Worm (Caenorhabditis elegans) whole organism, L4 larva: ENCODE measurements around the gene srh-180.

Experiments
- F10B5.3 ChIP-seq: sonication (generic microtip); optimal IDR thresholded peaks from 2 replicates; lab custom pipeline; 2016; ENCODE audit warnings: mild to moderate bottlenecking, missing genetic modification characterization, missing compliant biosample characterization
- F26F4.8 ChIP-seq: fragments of 200-800 bp; sonication (Bioruptor generic); conservative IDR thresholded peaks from 2 replicates; pipeline ENCODE4 v1.3.6; 2022; ENCODE audit warnings: missing genetic modification characterization, missing compliant biosample characterization
- F44E2.7 ChIP-seq: fragments of 200-800 bp; sonication (Bioruptor generic); IDR thresholded peaks from 2 replicates; pipeline ENCODE4 v2.1.2; 2022; ENCODE audit warnings: missing genetic modification characterization, missing compliant biosample characterization
- F49E8.2 ChIP-seq: sonication (generic microtip); optimal IDR thresholded peaks from 2 replicates; lab custom pipeline; 2016; ENCODE audit warnings: missing compliant biosample characterization, mild to moderate bottlenecking, missing genetic modification characterization, borderline replicate concordance
- R02D3.7 ChIP-seq: fragments of 150-350 bp; sonication (generic microtip); optimal IDR thresholded peaks from 3 replicates; lab custom pipeline; 2014; ENCODE audit warnings: missing biosample characterization, missing genetic modification characterization
- T26A8.4 ChIP-seq: fragments of 200-800 bp; sonication (Bioruptor generic); IDR thresholded peaks from 2 replicates; pipeline ENCODE4 v1.3.6; 2022; ENCODE audit warnings: missing genetic modification characterization, missing compliant biosample characterization
- aha-1 ChIP-seq: fragments of 150-350 bp; peaks from one replicate; lab custom pipeline; 2014; ENCODE audit warnings: missing biosample characterization, missing genetic modification characterization
- aly-2 ChIP-seq: sonication (generic microtip); optimal IDR thresholded peaks from 2 replicates; lab custom pipeline; 2018; ENCODE audit warnings: missing biosample characterization, missing genetic modification characterization
- ama-1 ChIP-seq: fragments of 150-350 bp; optimal IDR thresholded peaks from 2 replicates; lab custom pipeline; 2014; ENCODE audit warnings: inconsistent platforms, mixed read lengths
- ceh-28 ChIP-seq: fragments of 150-350 bp; optimal IDR thresholded peaks from 2 replicates; lab custom pipeline; 2014; ENCODE audit warnings: missing biosample characterization, missing genetic modification reagents, missing genetic modification characterization
- ceh-44 ChIP-seq: fragments of 200-800 bp; sonication (Bioruptor generic); IDR thresholded peaks from 2 replicates; pipeline ENCODE4 v1.3.6; 2022; ENCODE audit warnings: missing genetic modification reagents, missing genetic modification characterization, missing compliant biosample characterization
- ceh-82 ChIP-seq: sonication (generic microtip); optimal IDR thresholded peaks from 2 replicates; lab custom pipeline; 2017; ENCODE audit warnings: missing biosample characterization, missing genetic modification characterization
- ces-1 ChIP-seq: fragments of 150-350 bp; sonication (generic microtip); optimal IDR thresholded peaks from 4 replicates; lab custom pipeline; 2014; ENCODE audit warnings: missing biosample characterization, missing genetic modification reagents, missing genetic modification characterization
- cey-2 ChIP-seq: sonication (generic microtip); optimal IDR thresholded peaks from 3 replicates; lab custom pipeline; 2017; ENCODE audit warnings: missing genetic modification characterization, mild to moderate bottlenecking, missing compliant biosample characterization, antibody characterized with exemption, borderline replicate concordance; ENCODE audit not compliant: insufficient read depth
- daf-12 ChIP-seq: fragments of 150-350 bp; optimal IDR thresholded peaks from 2 replicates; lab custom pipeline; 2014; ENCODE audit warnings: missing biosample characterization, missing genetic modification reagents, missing genetic modification characterization
- daf-16 ChIP-seq, 3 experiments: sonication (generic microtip); optimal IDR thresholded peaks; 2 replicates each; lab custom pipeline; 2016 to 2017; ENCODE audit warnings: missing genetic modification characterization in 3 of 3, missing genetic modification reagents in 3 of 3, mild to moderate bottlenecking in 2 of 3, missing compliant biosample characterization in 2 of 3, missing biosample characterization in 1 of 3, moderate library complexity in 1 of 3
- dmd-6 ChIP-seq: fragments of 200-800 bp; sonication (Bioruptor generic); IDR thresholded peaks from 2 replicates; pipeline ENCODE4 v1.3.6; 2022; ENCODE audit warnings: missing genetic modification reagents, missing genetic modification characterization, missing compliant biosample characterization
- dpl-1 ChIP-seq: fragments of 150-350 bp; optimal IDR thresholded peaks from 2 replicates; lab custom pipeline; 2014; ENCODE audit warnings: missing biosample characterization, missing genetic modification reagents, missing genetic modification characterization
- duxl-1 ChIP-seq: sonication (generic microtip); optimal IDR thresholded peaks from 2 replicates; lab custom pipeline; 2016; ENCODE audit warnings: mild to moderate bottlenecking, missing genetic modification characterization, moderate library complexity, missing compliant biosample characterization; ENCODE audit not compliant: poor library complexity
- dve-1 ChIP-seq: sonication (generic microtip); optimal IDR thresholded peaks from 2 replicates; lab custom pipeline; 2017; ENCODE audit warnings: antibody characterized with exemption, mild to moderate bottlenecking, missing genetic modification characterization, missing compliant biosample characterization; ENCODE audit not compliant: insufficient read depth
- egl-27 ChIP-seq: sonication (generic microtip); optimal IDR thresholded peaks from 3 replicates; lab custom pipeline; 2017; ENCODE audit warnings: missing biosample characterization, missing genetic modification reagents, missing genetic modification characterization
- egl-43 ChIP-seq: fragments of 200-800 bp; sonication (Bioruptor generic); IDR thresholded peaks from 2 replicates; pipeline ENCODE4 v1.3.6; 2022; ENCODE audit warnings: missing genetic modification reagents, missing genetic modification characterization, missing compliant biosample characterization
- fkh-10 ChIP-seq: fragments of 150-350 bp; optimal IDR thresholded peaks from 2 replicates; lab custom pipeline; 2014; ENCODE audit warnings: missing biosample characterization, missing genetic modification reagents, missing genetic modification characterization
- fos-1 ChIP-seq: fragments of 150-350 bp; optimal IDR thresholded peaks from 2 replicates; lab custom pipeline; 2014; ENCODE audit warnings: missing biosample characterization, missing genetic modification characterization
- hlh-30 ChIP-seq: sonication (generic microtip); optimal IDR thresholded peaks from 2 replicates; lab custom pipeline; 2017; ENCODE audit warnings: antibody characterized with exemption, mild to moderate bottlenecking, missing genetic modification characterization, missing compliant biosample characterization; ENCODE audit not compliant: insufficient read depth
- lin-13 ChIP-seq: fragments of 150-350 bp; optimal IDR thresholded peaks from 2 replicates; lab custom pipeline; 2014; ENCODE audit warnings: missing biosample characterization, missing genetic modification reagents, missing genetic modification characterization
- lin-38 ChIP-seq: fragments of 200-800 bp; sonication (Bioruptor generic); IDR thresholded peaks from 2 replicates; pipeline ENCODE4 v1.3.6; 2022; ENCODE audit warnings: missing genetic modification reagents, missing genetic modification characterization, missing compliant biosample characterization
- lir-3 ChIP-seq: sonication (generic microtip); optimal IDR thresholded peaks from 2 replicates; lab custom pipeline; 2016; ENCODE audit warnings: mild to moderate bottlenecking, missing genetic modification characterization, missing compliant biosample characterization
- madf-5 ChIP-seq, 2 experiments: fragments of 200-800 bp; sonication (Bioruptor generic); IDR thresholded peaks; 2 replicates each; pipeline ENCODE4 v1.3.6; 2022; ENCODE audit warnings: missing compliant biosample characterization in 2 of 2, missing genetic modification characterization in 2 of 2
- mdt-29 ChIP-seq: fragments of 200-800 bp; sonication (Bioruptor generic); IDR thresholded peaks from 2 replicates; pipeline ENCODE4 v1.3.6; 2022; ENCODE audit warnings: missing genetic modification reagents, missing genetic modification characterization, missing compliant biosample characterization
- mep-1 ChIP-seq: fragments of 150-350 bp; sonication (generic microtip); optimal IDR thresholded peaks from 3 replicates; lab custom pipeline; 2014; ENCODE audit warnings: missing biosample characterization, missing genetic modification characterization
- nhr-102 ChIP-seq: sonication (generic microtip); optimal IDR thresholded peaks from 2 replicates; lab custom pipeline; 2016; ENCODE audit warnings: mild to moderate bottlenecking, missing genetic modification characterization, moderate library complexity, missing compliant biosample characterization
- nhr-111 ChIP-seq: fragments of 200-800 bp; sonication (Bioruptor generic); optimal IDR thresholded peaks from 2 replicates; lab custom pipeline; 2018; ENCODE audit warnings: mild to moderate bottlenecking, missing genetic modification characterization, missing compliant biosample characterization
- nhr-25 ChIP-seq: sonication (generic microtip); optimal IDR thresholded peaks from 2 replicates; lab custom pipeline; 2017; ENCODE audit warnings: missing genetic modification characterization, mild to moderate bottlenecking, missing compliant biosample characterization, antibody characterized with exemption, moderate library complexity, borderline replicate concordance; ENCODE audit not compliant: insufficient read depth
- nhr-28 ChIP-seq: fragments of 150-350 bp; optimal IDR thresholded peaks from 2 replicates; lab custom pipeline; 2014; ENCODE audit warnings: missing biosample characterization, missing genetic modification characterization
- nhr-41 ChIP-seq: fragments of 200-800 bp; sonication (Bioruptor generic); IDR thresholded peaks from 2 replicates; pipeline ENCODE4 v1.3.6; 2022; ENCODE audit warnings: missing genetic modification reagents, missing genetic modification characterization, missing compliant biosample characterization
- nhr-42 ChIP-seq: fragments of 200-800 bp; sonication (Bioruptor generic); IDR thresholded peaks from 2 replicates; pipeline ENCODE4 v1.3.6; 2022; ENCODE audit warnings: missing genetic modification characterization, missing compliant biosample characterization
- nhr-48 ChIP-seq: sonication (generic microtip); optimal IDR thresholded peaks from 2 replicates; lab custom pipeline; 2016; ENCODE audit warnings: mild to moderate bottlenecking, missing genetic modification characterization, missing compliant biosample characterization
- nhr-6 ChIP-seq: fragments of 150-350 bp; optimal IDR thresholded peaks from 2 replicates; lab custom pipeline; 2014; ENCODE audit warnings: missing biosample characterization, missing genetic modification characterization
- nhr-76 ChIP-seq: fragments of 150-350 bp; optimal IDR thresholded peaks from 2 replicates; lab custom pipeline; 2014; ENCODE audit warnings: missing biosample characterization, missing genetic modification characterization
- pha-4 ChIP-seq, 2 experiments: fragments of 150-350 bp in 1 of 2; fragments of 200-800 bp in 1 of 2; sonication (Bioruptor generic) in 1 of 2; IDR thresholded peaks in 1 of 2; optimal IDR thresholded peaks in 1 of 2; 2 replicates each; pipeline versions ENCODE4 v1.3.6 to Lab custom; 2014 to 2022; ENCODE audit warnings: missing genetic modification characterization in 2 of 2, missing genetic modification reagents in 2 of 2, missing biosample characterization in 1 of 2, missing compliant biosample characterization in 1 of 2
- pqm-1 ChIP-seq: sonication (generic microtip); optimal IDR thresholded peaks from 2 replicates; lab custom pipeline; 2017; ENCODE audit warnings: missing biosample characterization, missing genetic modification characterization
- rbr-2 ChIP-seq: sonication (generic microtip); optimal IDR thresholded peaks from 2 replicates; lab custom pipeline; 2016; ENCODE audit warnings: missing genotype, missing genetic modification characterization, missing compliant biosample characterization
- set-16 ChIP-seq: fragments of 200-800 bp; sonication (Bioruptor generic); IDR thresholded peaks from 2 replicates; pipeline ENCODE4 v1.3.6; 2022; ENCODE audit warnings: missing genetic modification reagents, missing genetic modification characterization, missing compliant biosample characterization
- skn-1 ChIP-seq: fragments of 150-350 bp; optimal IDR thresholded peaks from 2 replicates; lab custom pipeline; 2014; ENCODE audit warnings: missing biosample characterization, missing genetic modification characterization
- snpc-1.2 ChIP-seq: fragments of 200-800 bp; sonication (Bioruptor generic); IDR thresholded peaks from 2 replicates; pipeline ENCODE4 v1.3.6; 2022; ENCODE audit warnings: missing genetic modification reagents, missing genetic modification characterization, missing compliant biosample characterization
- unc-39 ChIP-seq: sonication (generic microtip); optimal IDR thresholded peaks from 2 replicates; lab custom pipeline; 2017; ENCODE audit warnings: missing biosample characterization, missing genetic modification characterization
- zfp-2 ChIP-seq: sonication (generic microtip); optimal IDR thresholded peaks from 2 replicates; lab custom pipeline; 2016; ENCODE audit warnings: mild to moderate bottlenecking, missing genetic modification characterization, missing compliant biosample characterization

srh-180 gene

DNA sequence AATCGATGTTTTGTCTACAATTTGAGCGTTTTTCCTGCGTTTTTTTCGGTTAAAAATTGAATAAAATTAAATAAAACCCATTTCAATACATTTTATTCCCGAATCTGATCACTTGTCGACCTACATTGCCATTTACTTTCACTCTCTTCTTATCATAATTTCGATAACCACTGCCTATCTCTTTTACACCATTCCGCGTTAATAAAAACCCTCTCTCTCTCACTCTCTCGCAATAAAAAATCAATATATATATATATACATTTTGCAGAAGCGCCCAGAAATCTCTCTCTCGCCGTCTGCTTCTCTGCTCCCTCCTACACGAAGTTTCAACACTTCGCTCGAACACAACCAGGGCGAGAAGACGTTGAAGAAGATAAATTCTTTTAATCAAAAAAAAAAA lies 39.9 kb downstream of the srh-180 start, which contains the start of gene pptr-1 (continued):
- TF ChIP-seq hlh-30 (tag; lab: Kevin White, UChicago) = peak; percentile 12
- no peak for TF ChIP-seq fkh-10
- no peak for TF ChIP-seq nhr-48 (tag; lab: Kevin White, UChicago)
- peak; percentile 61; the same call in 1 of the 2 replicates for TF ChIP-seq dmd-6 (GFP tag; lab: Robert Waterston, UW)
- no peak for TF ChIP-seq rbr-2
- no peak for TF ChIP-seq madf-5 (GFP tag; IDR thresholded peaks at IDR 0.05; lab: Robert Waterston, UW)
- TF ChIP-seq nhr-42 (GFP tag; lab: Robert Waterston, UW) = no peak
- peak; percentile 25 for TF ChIP-seq nhr-102 (tag; lab: Kevin White, UChicago)
- no peak for TF ChIP-seq daf-16 (GFP tag; optimal IDR thresholded peaks at IDR 0.05; lab: Kevin White, UChicago)
- peak; percentile 63 for TF ChIP-seq daf-16 (tag; optimal IDR thresholded peaks at IDR 0.05; lab: Kevin White, UChicago)
- no peak for TF ChIP-seq ces-1 (GFP tag; lab: Kevin White, UChicago)
- TF ChIP-seq skn-1 (tag; lab: Kevin White, UChicago) = no peak
- TF ChIP-seq dpl-1 = peak; percentile 3
- peak; percentile 55 for TF ChIP-seq nhr-28 (tag; lab: Kevin White, UChicago)
- no peak for TF ChIP-seq T26A8.4 (GFP tag; lab: Robert Waterston, UW)
- no peak for TF ChIP-seq fos-1
- TF ChIP-seq nhr-111 = no peak
- TF ChIP-seq F26F4.8 (GFP tag; lab: Robert Waterston, UW) = no peak
- TF ChIP-seq pha-4 (GFP tag; IDR thresholded peaks at IDR 0.05; lab: Robert Waterston, UW) = 0 out of 2 replicates have a peak, but pooled peaks have one; percentile 34
- no peak for TF ChIP-seq pha-4 (tag; optimal IDR thresholded peaks at IDR 0.05; lab: Kevin White, UChicago)
- TF ChIP-seq dve-1 (tag; lab: Kevin White, UChicago) = peak; percentile 40
- no peak for TF ChIP-seq nhr-6 (tag; lab: Kevin White, UChicago)
- TF ChIP-seq unc-39 (tag; lab: Kevin White, UChicago) = no peak
- TF ChIP-seq zfp-2 = no peak
- TF ChIP-seq nhr-25 (tag; lab: Kevin White, UChicago) = no peak
- TF ChIP-seq mep-1 (tag; lab: Kevin White, UChicago) = peak; percentile 42
- TF ChIP-seq F44E2.7 (GFP tag; lab: Robert Waterston, UW) = no peak
- no peak for TF ChIP-seq daf-12 (tag; lab: Kevin White, UChicago)

DNA sequence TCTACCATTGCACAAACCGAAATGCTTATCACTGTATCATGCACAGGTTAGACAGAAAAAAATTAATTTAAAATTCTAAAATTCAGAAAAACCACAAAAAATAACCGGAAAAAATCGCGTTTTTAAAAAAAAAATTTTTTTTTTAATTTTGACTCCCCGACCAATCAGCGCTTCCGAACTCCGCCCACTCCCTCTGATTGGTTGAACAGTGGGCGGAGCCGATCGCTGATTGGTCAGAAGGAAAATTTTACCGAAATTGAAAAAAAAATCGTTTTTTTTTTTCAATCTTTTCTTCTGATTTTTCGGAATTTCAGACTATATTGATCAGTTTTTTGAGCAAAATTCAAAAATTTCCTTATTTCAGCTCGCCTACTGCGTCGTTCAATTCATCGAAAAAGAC lies 44.0 kb downstream of the srh-180 start:
- no peak for TF ChIP-seq aly-2
- TF ChIP-seq set-16 (GFP tag; lab: Robert Waterston, UW) = no peak
- no peak for TF ChIP-seq ceh-28 (tag; lab: Kevin White, UChicago)
- TF ChIP-seq cey-2 (tag; lab: Kevin White, UChicago) = no peak
- TF ChIP-seq snpc-1.2 (GFP tag; lab: Robert Waterston, UW) = no peak
- TF ChIP-seq aha-1 (tag; lab: Kevin White, UChicago) = no peak
- no peak for TF ChIP-seq pqm-1 (tag; lab: Kevin White, UChicago)
- TF ChIP-seq egl-43 (GFP tag; lab: Robert Waterston, UW) = no peak

DNA sequence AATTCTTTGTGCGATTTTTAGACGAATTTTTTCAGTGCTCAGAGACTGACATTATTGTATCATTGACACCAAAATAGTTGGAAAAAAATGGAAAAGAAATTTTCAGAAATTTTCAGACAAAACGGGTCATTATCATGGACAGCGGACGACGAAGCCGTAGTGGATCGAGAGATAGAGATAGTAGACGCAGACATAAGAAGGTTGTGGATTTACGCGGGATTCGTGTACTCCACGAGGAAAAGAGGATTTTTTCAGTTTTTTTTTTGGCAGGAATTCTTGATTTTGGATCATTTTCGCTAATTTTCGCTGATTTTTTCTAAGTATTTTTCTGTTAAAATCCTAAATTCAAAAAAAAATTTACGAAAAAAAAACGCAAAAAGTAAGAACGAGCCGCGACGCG lies 50.2 kb downstream of the srh-180 start, which contains the start of gene W08G11.3:
TSS of gene W08G11.3 (plus strand) at position 107 of the 400 bp plus-strand sequence.
- TF ChIP-seq ama-1 (lab: Kevin White, UChicago) = peak; percentile 55
- no peak for TF ChIP-seq lin-13 (GFP tag; lab: Kevin White, UChicago)
- TF ChIP-seq ceh-82 = no peak
- TF ChIP-seq duxl-1 (tag; lab: Kevin White, UChicago) = no peak
- TF ChIP-seq lin-38 (GFP tag; lab: Robert Waterston, UW) = 0 out of 2 replicates have a peak, but pooled peaks have one; percentile 9
- TF ChIP-seq nhr-102 (tag; lab: Kevin White, UChicago) = no peak
- TF ChIP-seq aha-1 (tag; lab: Kevin White, UChicago) = peak; percentile 36
- TF ChIP-seq nhr-41 (GFP tag; lab: Robert Waterston, UW) = no peak
- TF ChIP-seq mep-1 (tag; lab: Kevin White, UChicago) = no peak
- TF ChIP-seq pqm-1 (tag; lab: Kevin White, UChicago) = no peak
- no peak for TF ChIP-seq ceh-44 (GFP tag; lab: Robert Waterston, UW)
- peak; percentile 37 for TF ChIP-seq R02D3.7
- TF ChIP-seq T26A8.4 (GFP tag; lab: Robert Waterston, UW) = peak; percentile 58; the same call in 1 of the 2 replicates
- peak; percentile 25 for TF ChIP-seq F10B5.3 (tag; lab: Kevin White, UChicago)
- TF ChIP-seq mdt-29 (GFP tag; lab: Robert Waterston, UW) = 0 out of 2 replicates have a peak, but pooled peaks have one; percentile 29
- TF ChIP-seq egl-27 (tag; lab: Kevin White, UChicago) = no peak
- no peak for TF ChIP-seq nhr-76
- no peak for TF ChIP-seq F49E8.2
- TF ChIP-seq lir-3 (tag; lab: Kevin White, UChicago) = no peak
